Fruit fly (Drosophila melanogaster): ENCODE results near the gene CG7800.

CG7800 gene

dm6 chr3R:8217727-8218126, at the start of gene CG7800 (continued):
- TF ChIP-seq HLH4C (GFP tag; IDR thresholded peaks at IDR 0.05; ENCODE audit: partially characterized antibody): peak; percentile 77
- 0 out of 2 replicates have a peak, but pooled peaks have one; percentile 15 for TF ChIP-seq tna (GFP tag; IDR thresholded peaks at IDR 0.05; ENCODE audit: partially characterized antibody)
- TF ChIP-seq usp (GFP tag; optimal IDR thresholded peaks at IDR 0.05): no peak
- TF ChIP-seq CG31388 (GFP tag; optimal IDR thresholded peaks at IDR 0.05): no peak
- TF ChIP-seq Fer3 (tag; optimal IDR thresholded peaks at IDR 0.05): no peak
- no peak for TF ChIP-seq CG9817 (tag; optimal IDR thresholded peaks at IDR 0.05)
- TF ChIP-seq Nf-YB (GFP tag; optimal IDR thresholded peaks at IDR 0.05): no peak
- TF ChIP-seq CG2129 (GFP tag; IDR thresholded peaks at IDR 0.05; ENCODE audit: partially characterized antibody): 0 out of 2 replicates have a peak, but pooled peaks have one; percentile 32
- TF ChIP-seq CG16813 (GFP tag; IDR thresholded peaks at IDR 0.05; ENCODE audit: partially characterized antibody): peak; percentile 34; the same call in 1 of the 3 replicates
- peak; percentile 60; the same call in 1 of the 2 replicates for TF ChIP-seq sna (GFP tag; IDR thresholded peaks at IDR 0.05; ENCODE audit: partially characterized antibody)
- TF ChIP-seq Doc3 (GFP tag; IDR thresholded peaks at IDR 0.05; ENCODE audit: partially characterized antibody): peak; percentile 55; the same call in 2 of the 3 replicates
- TF ChIP-seq stc (GFP tag; IDR thresholded peaks at IDR 0.05): no peak
- peak; percentile 58 for TF ChIP-seq Scr (GFP tag; IDR thresholded peaks at IDR 0.05; ENCODE audit: partially characterized antibody)
- no peak for TF ChIP-seq CG4707 (GFP tag; optimal IDR thresholded peaks at IDR 0.05)
- TF ChIP-seq salm (tag; optimal IDR thresholded peaks at IDR 0.05): no peak
- no peak for TF ChIP-seq CG3281 (GFP tag; optimal IDR thresholded peaks at IDR 0.05)
- TF ChIP-seq CG13287 (GFP tag; IDR thresholded peaks at IDR 0.05; ENCODE audit: partially characterized antibody): peak; percentile 73
- TF ChIP-seq Blimp-1 (GFP tag; optimal IDR thresholded peaks at IDR 0.05): no peak
- TF ChIP-seq repo (GFP tag; optimal IDR thresholded peaks at IDR 0.05): no peak
- no peak for TF ChIP-seq Rfx (GFP tag; IDR thresholded peaks at IDR 0.05)
- 0 out of 3 replicates have a peak, but pooled peaks have one; percentile 13 for TF ChIP-seq Opbp (GFP tag; IDR thresholded peaks at IDR 0.05; ENCODE audit: partially characterized antibody)
- TF ChIP-seq CG4820 (GFP tag; optimal IDR thresholded peaks at IDR 0.05): no peak
- TF ChIP-seq CG2202 (tag; optimal IDR thresholded peaks at IDR 0.05): no peak
- no peak for TF ChIP-seq vnd (GFP tag; IDR thresholded peaks at IDR 0.05; ENCODE audit: partially characterized antibody)
- TF ChIP-seq Bgb (GFP tag; IDR thresholded peaks at IDR 0.05; ENCODE audit: partially characterized antibody): 0 out of 2 replicates have a peak, but pooled peaks have one; percentile 13
- no peak for TF ChIP-seq az2 (GFP tag; optimal IDR thresholded peaks at IDR 0.05)
- no peak for TF ChIP-seq trh (GFP tag; optimal IDR thresholded peaks at IDR 0.05)
- no peak for TF ChIP-seq CG7839 (tag; optimal IDR thresholded peaks at IDR 0.05)
- TF ChIP-seq Dbx (GFP tag; IDR thresholded peaks at IDR 0.05): no peak
- peak; percentile 80 for TF ChIP-seq Dll (GFP tag; IDR thresholded peaks at IDR 0.05; ENCODE audit: partially characterized antibody)
- no peak for TF ChIP-seq odd (GFP tag; optimal IDR thresholded peaks at IDR 0.05)
- TF ChIP-seq Sry-δ (GFP tag; optimal IDR thresholded peaks at IDR 0.05): peak; percentile 81
- peak in 1 of 2 experiments; percentile 84 for TF ChIP-seq crp (GFP tag; optimal IDR thresholded peaks at IDR 0.05)
- peak; percentile 74 for TF ChIP-seq CG6791 (GFP tag; IDR thresholded peaks at IDR 0.05; ENCODE audit: partially characterized antibody)
- no peak for TF ChIP-seq CG31365 (tag; optimal IDR thresholded peaks at IDR 0.05)
- no peak for TF ChIP-seq CG15696 (tag; optimal IDR thresholded peaks at IDR 0.05)
- no peak for TF ChIP-seq TFAM (GFP tag; optimal IDR thresholded peaks at IDR 0.05)
- peak; percentile 6 for TF ChIP-seq Myb (GFP tag; optimal IDR thresholded peaks at IDR 0.05)
- TF ChIP-seq sug (tag; optimal IDR thresholded peaks at IDR 0.05): no peak
- no peak for TF ChIP-seq Aef1 (GFP tag; IDR thresholded peaks at IDR 0.05)
- TF ChIP-seq tin (GFP tag; optimal IDR thresholded peaks at IDR 0.05): no peak
- TF ChIP-seq Dref (GFP tag; IDR thresholded peaks at IDR 0.05): peak; percentile 82
- TF ChIP-seq disco-r (GFP tag; optimal IDR thresholded peaks at IDR 0.05): no peak
- TF ChIP-seq zen2 (GFP tag; IDR thresholded peaks at IDR 0.05; ENCODE audit: partially characterized antibody): peak; percentile 66; the same call in 2 of the 3 replicates
- TF ChIP-seq insv (GFP tag; optimal IDR thresholded peaks at IDR 0.05): no peak
- peak; percentile 50 for TF ChIP-seq MBD-R2 (GFP tag; IDR thresholded peaks at IDR 0.05)
- TF ChIP-seq sr (GFP tag; IDR thresholded peaks at IDR 0.05): no peak
- peak; percentile 36; the same call in 1 of the 2 replicates for TF ChIP-seq amos (GFP tag; IDR thresholded peaks at IDR 0.05; ENCODE audit: partially characterized antibody)

Data from whole organism, embryonic.